Worm (Caenorhabditis elegans): ENCODE data around the gene ZK742.6.
A peak's percentile ranks its signal among the peaks of the same experiment; 100 is the strongest.

Gene ZK742.6

DNA sequence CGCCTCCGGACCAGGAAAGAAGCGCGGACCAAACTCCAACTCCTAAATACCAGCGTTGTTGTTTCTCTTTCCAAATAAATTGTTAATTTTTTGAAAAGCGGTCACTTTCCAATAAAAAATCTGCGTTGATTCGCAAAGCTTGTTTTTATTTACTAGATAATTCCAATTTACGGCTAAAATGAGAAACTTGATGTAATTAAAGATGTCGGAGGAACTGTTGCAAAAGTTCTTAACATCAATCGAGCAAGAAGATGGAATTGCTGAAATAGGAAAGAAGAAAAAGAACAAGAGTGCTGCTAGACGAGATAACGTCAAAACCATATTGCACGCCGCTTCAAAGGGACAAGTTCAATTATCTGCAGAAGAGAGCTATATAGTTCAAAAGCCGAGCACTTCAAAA lies 37.6 kb downstream of the ZK742.6 start, which contains the start of gene C26F1.3:
Gene C26F1.3 (plus strand): TSS at position 203 of the 400 bp plus-strand sequence.
- TF ChIP-seq unc-62 (GFP tag; optimal IDR thresholded peaks at IDR 0.05), result no peak
- TF ChIP-seq nhr-237 (tag; optimal IDR thresholded peaks at IDR 0.05), result no peak
- no peak for TF ChIP-seq nhr-76 (tag; optimal IDR thresholded peaks at IDR 0.05)
- TF ChIP-seq nhr-25 (tag; optimal IDR thresholded peaks at IDR 0.05), result no peak
- no peak for TF ChIP-seq ztf-11 (tag; optimal IDR thresholded peaks at IDR 0.05)
- no peak for TF ChIP-seq ama-1 (optimal IDR thresholded peaks at IDR 0.05)
- TF ChIP-seq ZK546.5 (tag; optimal IDR thresholded peaks at IDR 0.05), result no peak
- TF ChIP-seq tbx-2 (tag; optimal IDR thresholded peaks at IDR 0.05), result no peak
- TF ChIP-seq egl-5 (tag; optimal IDR thresholded peaks at IDR 0.05), result no peak

DNA sequence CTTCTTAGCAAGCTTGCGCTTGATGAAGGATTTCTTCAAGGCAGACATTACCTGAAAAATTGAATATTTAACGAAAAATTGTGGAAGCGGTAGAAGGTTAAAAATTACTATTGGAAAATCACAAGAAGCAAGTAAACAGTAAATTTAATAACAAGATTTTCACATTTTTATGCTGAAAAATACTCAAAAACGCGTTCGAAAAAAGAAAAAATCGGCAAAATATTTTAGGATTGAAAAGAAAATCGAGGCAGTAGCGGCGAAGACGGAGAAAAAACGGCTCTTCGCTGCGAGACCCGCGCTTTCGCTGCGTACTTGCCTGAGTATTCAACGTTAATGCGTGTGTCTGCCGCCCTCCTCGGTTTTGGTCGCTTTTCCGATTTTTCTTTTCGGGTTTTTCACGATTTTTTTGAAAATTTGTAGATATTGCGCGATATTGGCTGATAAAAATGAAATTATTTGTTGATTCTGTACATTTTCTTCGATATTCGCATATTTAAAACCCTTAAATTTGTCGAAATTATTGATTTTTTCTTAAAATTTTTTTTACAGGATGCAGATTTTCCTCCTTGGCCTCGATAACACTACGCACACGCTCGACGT lies 38.6 kb downstream of the ZK742.6 start, which contains the start of the genes rpl-39 and rps-30:
Gene rpl-39 (minus strand): TSS at position 51 of the 600 bp plus-strand sequence.
Gene rps-30 (plus strand): TSS at position 550 of the 600 bp plus-strand sequence.
- TF ChIP-seq nhr-23 (tag; optimal IDR thresholded peaks at IDR 0.05) (peak; percentile 88), ceh-16 (tag; optimal IDR thresholded peaks at IDR 0.05) (no peak), lsy-12 (tag; optimal IDR thresholded peaks at IDR 0.05) (peak; percentile 70), fkh-10 (GFP tag; optimal IDR thresholded peaks at IDR 0.05) (peak; percentile 19), nfya-1 (tag; optimal IDR thresholded peaks at IDR 0.05; ENCODE audit: insufficient read depth) (peak; percentile 92), nhr-237 (tag; optimal IDR thresholded peaks at IDR 0.05) (no peak), ceh-82 (tag; optimal IDR thresholded peaks at IDR 0.05) (peak; percentile 77), hmg-11 (tag; optimal IDR thresholded peaks at IDR 0.05) (peak; percentile 89), nhr-11 (tag; optimal IDR thresholded peaks at IDR 0.05) (peak; percentile 53), elt-3 (tag; optimal IDR thresholded peaks at IDR 0.05) (peak in 1 of 3 experiments; percentile 77), ztf-11 (tag; optimal IDR thresholded peaks at IDR 0.05) (no peak), snpc-4 (tag; optimal IDR thresholded peaks at IDR 0.05) (peak; percentile 62), pha-4 (tag; optimal IDR thresholded peaks at IDR 0.05) (peak; percentile 94), skn-1 (tag; optimal IDR thresholded peaks at IDR 0.05) (peak; percentile 73), aly-2 (tag; optimal IDR thresholded peaks at IDR 0.05) (no peak), lin-39 (tag; optimal IDR thresholded peaks at IDR 0.05) (peak; percentile 93), fos-1 (tag; optimal IDR thresholded peaks at IDR 0.05) (no peak), jun-1 (tag; optimal IDR thresholded peaks at IDR 0.05) (peak; percentile 66), nhr-43 (tag; optimal IDR thresholded peaks at IDR 0.05; ENCODE audit: poor library complexity, severe bottlenecking) (peak; percentile 49), ama-1 (optimal IDR thresholded peaks at IDR 0.05) (peak; percentile 59), elt-1 (tag; optimal IDR thresholded peaks at IDR 0.05) (peak; percentile 25), pqm-1 (tag; optimal IDR thresholded peaks at IDR 0.05) (peak; percentile 69), tbx-2 (tag; optimal IDR thresholded peaks at IDR 0.05) (peak; percentile 41), nhr-77 (tag; optimal IDR thresholded peaks at IDR 0.05) (peak; percentile 54), ceh-28 (tag; optimal IDR thresholded peaks at IDR 0.05) (peak; percentile 43), R02D3.7 (tag; optimal IDR thresholded peaks at IDR 0.05) (peak; percentile 91), lin-15B (tag; optimal IDR thresholded peaks at IDR 0.05) (peak; percentile 91), nhr-76 (tag; optimal IDR thresholded peaks at IDR 0.05) (no peak), elt-2 (tag; optimal IDR thresholded peaks at IDR 0.05) (peak; percentile 65), nhr-25 (tag; optimal IDR thresholded peaks at IDR 0.05) (peak; percentile 88), mdl-1 (tag; optimal IDR thresholded peaks at IDR 0.05) (no peak), nhr-67 (tag; optimal IDR thresholded peaks at IDR 0.05) (no peak)

DNA sequence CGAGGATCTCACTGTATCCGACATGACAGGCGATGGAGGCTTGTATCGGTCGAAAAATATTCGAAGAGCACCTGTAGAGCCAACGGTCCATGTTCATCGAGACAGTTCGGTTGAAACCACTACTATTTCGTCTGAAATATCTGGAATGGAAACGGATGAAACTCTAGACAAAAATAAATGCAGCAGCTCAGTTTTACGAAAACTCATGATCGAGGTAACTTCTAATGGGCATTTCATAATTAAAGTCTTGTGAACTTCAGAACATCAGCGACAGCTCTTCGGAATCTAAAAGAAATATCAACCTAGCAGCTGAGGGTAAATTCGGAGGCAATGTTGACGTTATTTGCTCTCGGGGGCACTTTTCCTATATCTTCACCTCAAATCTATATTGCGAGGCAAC lies 39.5 kb downstream of the ZK742.6 start:
- TF ChIP-seq ama-1 (optimal IDR thresholded peaks at IDR 0.05) (peak; percentile 32), nhr-43 (tag; optimal IDR thresholded peaks at IDR 0.05; ENCODE audit: poor library complexity, severe bottlenecking) (peak; percentile 47), ceh-28 (tag; optimal IDR thresholded peaks at IDR 0.05) (no peak)

DNA sequence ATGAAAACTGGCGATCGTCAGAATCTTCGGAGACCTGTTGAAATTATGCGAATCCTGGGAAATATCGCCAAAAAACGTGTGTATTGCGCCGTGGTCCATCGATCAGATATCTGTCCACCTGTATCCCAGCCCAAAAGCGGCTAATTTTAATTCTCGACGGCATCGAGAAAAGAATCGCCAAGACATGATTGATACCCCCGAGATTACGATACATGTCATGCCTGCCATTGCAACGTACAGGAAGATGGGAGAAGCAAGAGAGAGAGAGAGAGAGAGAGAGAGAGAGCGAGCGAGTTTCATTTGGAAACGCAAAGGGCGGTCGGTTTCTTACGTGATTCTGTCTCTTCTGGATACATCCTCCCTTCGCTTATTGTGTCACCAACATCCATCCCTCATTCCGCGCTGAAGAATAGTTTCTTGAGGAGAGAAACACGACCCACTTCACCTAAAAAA lies 40.6 kb downstream of the ZK742.6 start, which contains the start of gene grl-10:
Gene grl-10 (plus strand): TSS at position 403 of the 453 bp plus-strand sequence.
- TF ChIP-seq elt-1 (tag; optimal IDR thresholded peaks at IDR 0.05) (no peak), ceh-28 (tag; optimal IDR thresholded peaks at IDR 0.05) (no peak), nhr-77 (tag; optimal IDR thresholded peaks at IDR 0.05) (no peak), daf-12 (tag; optimal IDR thresholded peaks at IDR 0.05) (no peak), nhr-28 (tag; optimal IDR thresholded peaks at IDR 0.05) (no peak), nhr-43 (tag; optimal IDR thresholded peaks at IDR 0.05; ENCODE audit: poor library complexity, severe bottlenecking) (peak; percentile 61)
